Fruit fly (Drosophila melanogaster): ENCODE data around the gene CG3191.

The CG3191 gene

dm6 chrX:2208641-2209241 lies 43.1 kb downstream of the CG3191 start (continued):
- TF ChIP-seq CoRest (tag; optimal IDR thresholded peaks at IDR 0.05) (peak; percentile 19), CG13287 (GFP tag; IDR thresholded peaks at IDR 0.05; ENCODE audit: partially characterized antibody) (no peak), CG11723 (GFP tag; optimal IDR thresholded peaks at IDR 0.05) (no peak), exex (tag; optimal IDR thresholded peaks at IDR 0.05) (no peak), CG9609 (GFP tag; optimal IDR thresholded peaks at IDR 0.05) (no peak), Hr51 (GFP tag; optimal IDR thresholded peaks at IDR 0.05) (peak in 1 of 2 experiments; percentile 11), jing (GFP tag; optimal IDR thresholded peaks at IDR 0.05) (no peak), CG34376 (GFP tag; optimal IDR thresholded peaks at IDR 0.05) (no peak), ab (GFP tag; optimal IDR thresholded peaks at IDR 0.05) (no peak), grau (tag; optimal IDR thresholded peaks at IDR 0.05) (peak; percentile 16), CG1024 (GFP tag; IDR thresholded peaks at IDR 0.05) (no peak), bowl (GFP tag; IDR thresholded peaks at IDR 0.05) (no peak), CG4617 (GFP tag; optimal IDR thresholded peaks at IDR 0.05; ENCODE audit: borderline replicate concordance) (no peak), wor (GFP tag; IDR thresholded peaks at IDR 0.05) (no peak), D19A (tag; optimal IDR thresholded peaks at IDR 0.05) (no peak), toy (GFP tag; IDR thresholded peaks at IDR 0.05) (no peak), tio (GFP tag; optimal IDR thresholded peaks at IDR 0.05) (no peak), dmrt11E (tag; optimal IDR thresholded peaks at IDR 0.05) (no peak), maf-S (GFP tag; optimal IDR thresholded peaks at IDR 0.05) (no peak), zfh2 (GFP tag; optimal IDR thresholded peaks at IDR 0.05) (peak; percentile 15), B-H1 (GFP tag; IDR thresholded peaks at IDR 0.05) (no peak), ftz-f1 (GFP tag; optimal IDR thresholded peaks at IDR 0.05) (no peak), YL-1 (GFP tag; optimal IDR thresholded peaks at IDR 0.05) (no peak), Sin3A (optimal IDR thresholded peaks at IDR 0.05) (no peak), Med (GFP tag) (peak; percentile 74), CG9437 (GFP tag; optimal IDR thresholded peaks at IDR 0.05) (no peak), org-1 (GFP tag; optimal IDR thresholded peaks at IDR 0.05) (no peak), da (GFP tag; optimal IDR thresholded peaks at IDR 0.05) (no peak), wdn (GFP tag; IDR thresholded peaks at IDR 0.05) (no peak), pho (GFP tag; optimal IDR thresholded peaks at IDR 0.05) (no peak), CG42726 (GFP tag; IDR thresholded peaks at IDR 0.05; ENCODE audit: partially characterized antibody) (no peak), NC2α (GFP tag; optimal IDR thresholded peaks at IDR 0.05) (no peak), unc-4 (GFP tag; IDR thresholded peaks at IDR 0.05; ENCODE audit: partially characterized antibody) (no peak), bsh (GFP tag; optimal IDR thresholded peaks at IDR 0.05) (peak in 1 of 2 experiments; percentile 2), CG3995 (GFP tag; optimal IDR thresholded peaks at IDR 0.05) (no peak), HmgZ (tag; optimal IDR thresholded peaks at IDR 0.05) (no peak), prd (optimal IDR thresholded peaks at IDR 0.05) (no peak), prd (GFP tag; IDR thresholded peaks at IDR 0.05) (peak; percentile 43; the same call in 1 of the 3 replicates), cad (GFP tag; optimal IDR thresholded peaks at IDR 0.05) (no peak), CG10267 (tag; optimal IDR thresholded peaks at IDR 0.05) (no peak)

DNA sequence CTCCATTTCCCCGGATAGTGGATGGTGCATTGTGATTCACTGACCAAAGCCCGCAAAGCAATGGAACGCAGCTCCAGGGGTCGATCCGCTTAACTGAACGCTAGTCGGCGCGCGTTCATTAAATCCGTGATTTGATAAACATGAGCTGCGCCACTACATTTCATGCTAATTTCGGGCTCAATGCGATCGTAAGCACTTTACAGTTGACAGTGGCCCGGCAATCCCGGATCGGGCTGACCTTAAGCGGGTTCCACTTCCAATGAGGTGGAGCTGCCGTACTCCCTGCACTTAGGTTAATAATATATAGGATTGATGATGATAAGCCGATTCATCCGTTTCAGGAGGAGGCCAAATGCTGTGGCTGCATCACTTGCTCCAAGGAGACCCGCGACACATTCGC lies 48.0 kb downstream of the CG3191 start, which contains the start of gene FarO:
Gene FarO, minus strand, starts transcription at position 101 of the 400 bp plus-strand sequence.
- TF ChIP-seq CG14965 (GFP tag; optimal IDR thresholded peaks at IDR 0.05; ENCODE audit: borderline replicate concordance): no peak
- TF ChIP-seq CG18476 (GFP tag; optimal IDR thresholded peaks at IDR 0.05): no peak
- TF ChIP-seq B-H1 (GFP tag; IDR thresholded peaks at IDR 0.05): no peak
- no peak for TF ChIP-seq Ravus (GFP tag; IDR thresholded peaks at IDR 0.05)
- TF ChIP-seq CG6272 (GFP tag; IDR thresholded peaks at IDR 0.05): no peak
- no peak for TF ChIP-seq sisA (GFP tag; IDR thresholded peaks at IDR 0.05)
- TF ChIP-seq al (GFP tag; IDR thresholded peaks at IDR 0.05): no peak
- no peak for TF ChIP-seq Dad (GFP tag; optimal IDR thresholded peaks at IDR 0.05)
- no peak for TF ChIP-seq insv (GFP tag; optimal IDR thresholded peaks at IDR 0.05)
- TF ChIP-seq kay (GFP tag; optimal IDR thresholded peaks at IDR 0.05): no peak
- TF ChIP-seq dm (GFP tag; optimal IDR thresholded peaks at IDR 0.05): no peak
- no peak for TF ChIP-seq MESR4 (GFP tag; optimal IDR thresholded peaks at IDR 0.05)
- no peak for TF ChIP-seq sqz (GFP tag; optimal IDR thresholded peaks at IDR 0.05)
- TF ChIP-seq mld (GFP tag; IDR thresholded peaks at IDR 0.05; ENCODE audit: partially characterized antibody): no peak
- TF ChIP-seq grau (tag; optimal IDR thresholded peaks at IDR 0.05): no peak
- no peak for TF ChIP-seq CG7372 (GFP tag; IDR thresholded peaks at IDR 0.05)

Measured in whole organism, embryonic.